Fruit fly (Drosophila melanogaster): ENCODE measurements around the gene PVRAP.
A peak's percentile ranks its signal among the peaks of the same experiment; 100 is the strongest.

Gene PVRAP

DNA sequence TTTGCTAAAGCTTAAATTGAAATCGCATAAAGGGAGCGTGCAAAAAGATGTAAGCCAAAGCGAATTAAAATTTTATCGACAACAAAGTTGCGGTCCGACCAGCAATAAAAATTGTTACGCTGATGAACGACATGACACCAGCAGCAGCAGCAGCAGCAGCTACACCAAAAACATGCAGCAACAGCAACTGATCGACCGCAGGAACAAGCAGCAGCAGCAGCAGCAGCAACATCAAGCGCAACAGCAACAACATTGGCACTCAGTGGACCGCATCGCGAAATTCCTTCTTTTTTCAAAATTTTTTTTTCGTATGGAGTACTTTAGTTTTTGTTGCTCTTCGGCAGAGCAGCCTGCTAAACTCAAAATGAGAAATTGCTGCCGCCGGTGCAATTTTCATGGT, 42.1 kb upstream of the PVRAP start:
- no peak for TF ChIP-seq CG14014 (GFP tag; IDR thresholded peaks at IDR 0.05)
- no peak for TF ChIP-seq PHDP (tag; optimal IDR thresholded peaks at IDR 0.05)
- TF ChIP-seq D (optimal IDR thresholded peaks at IDR 0.05) = no peak
- no peak for TF ChIP-seq D (GFP tag; optimal IDR thresholded peaks at IDR 0.05)
- no peak for TF ChIP-seq CG31441 (GFP tag; IDR thresholded peaks at IDR 0.05)
- no peak for TF ChIP-seq Atf6 (GFP tag; IDR thresholded peaks at IDR 0.05)
- TF ChIP-seq Dad (GFP tag; optimal IDR thresholded peaks at IDR 0.05) = no peak
- TF ChIP-seq CG34224 (GFP tag; IDR thresholded peaks at IDR 0.05; ENCODE audit: partially characterized antibody) = no peak
- no peak for TF ChIP-seq CG13775 (GFP tag; optimal IDR thresholded peaks at IDR 0.05)
- no peak for TF ChIP-seq usp (GFP tag; optimal IDR thresholded peaks at IDR 0.05)
- no peak for TF ChIP-seq CG34376 (GFP tag; optimal IDR thresholded peaks at IDR 0.05)
- TF ChIP-seq phol (tag; optimal IDR thresholded peaks at IDR 0.05) = no peak

DNA sequence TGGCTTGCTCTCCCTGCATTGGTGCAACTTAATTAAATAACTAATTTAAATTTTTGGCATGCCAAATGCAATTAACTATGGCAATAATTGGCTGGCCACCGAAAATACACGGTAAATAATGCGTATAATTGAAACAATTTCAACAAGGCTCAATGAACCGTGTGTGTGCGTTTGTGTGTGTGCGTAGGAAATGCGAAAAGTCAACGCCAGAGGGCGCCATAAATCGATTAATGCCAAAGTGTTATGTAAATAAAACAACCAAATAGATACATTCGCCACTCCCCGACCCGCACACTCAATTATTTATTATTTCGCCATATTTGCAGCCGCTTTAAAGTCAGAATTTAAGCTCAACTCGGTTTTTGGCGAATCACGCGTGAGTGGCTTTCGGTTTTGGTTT, 39.8 kb upstream of the PVRAP start:
- TF ChIP-seq Ets65A (GFP tag) = peak; percentile 61
- peak; percentile 73 for TF ChIP-seq CTCF (GFP tag; optimal IDR thresholded peaks at IDR 0.05)
- no peak for TF ChIP-seq dmrt11E (tag; optimal IDR thresholded peaks at IDR 0.05)
- TF ChIP-seq tll (GFP tag; optimal IDR thresholded peaks at IDR 0.05) = peak in 1 of 2 experiments; percentile 20
- TF ChIP-seq sens (GFP tag) = peak; percentile 32
- TF ChIP-seq disco-r (GFP tag; optimal IDR thresholded peaks at IDR 0.05) = no peak
- TF ChIP-seq onecut (GFP tag; IDR thresholded peaks at IDR 0.05) = 0 out of 2 replicates have a peak, but pooled peaks have one; percentile 6

DNA sequence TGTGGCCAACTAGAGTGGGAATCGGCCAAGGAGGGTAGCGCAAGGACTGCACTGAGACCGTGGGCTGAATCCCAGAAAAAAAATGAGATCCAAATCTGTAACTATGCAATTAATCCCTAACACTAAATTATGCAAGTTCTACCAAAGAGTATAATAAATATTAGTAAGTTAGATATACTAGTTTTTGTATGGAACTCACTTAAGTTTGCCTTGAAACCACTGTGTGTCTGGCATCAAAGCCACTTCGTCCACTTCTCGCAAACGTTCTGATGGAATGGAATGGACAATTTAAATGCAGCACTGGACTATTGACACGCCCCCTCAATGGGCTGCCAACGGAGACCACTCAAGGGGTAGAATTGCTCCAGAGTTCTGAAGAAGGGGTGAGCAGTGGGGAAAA, 38.9 kb upstream of the PVRAP start:
- TF ChIP-seq Dp (GFP tag; optimal IDR thresholded peaks at IDR 0.05) = no peak
- TF ChIP-seq sens (GFP tag) = peak; percentile 35
- no peak for TF ChIP-seq CG4730 (GFP tag; IDR thresholded peaks at IDR 0.05)
- TF ChIP-seq Ets65A (GFP tag) = peak; percentile 33

DNA sequence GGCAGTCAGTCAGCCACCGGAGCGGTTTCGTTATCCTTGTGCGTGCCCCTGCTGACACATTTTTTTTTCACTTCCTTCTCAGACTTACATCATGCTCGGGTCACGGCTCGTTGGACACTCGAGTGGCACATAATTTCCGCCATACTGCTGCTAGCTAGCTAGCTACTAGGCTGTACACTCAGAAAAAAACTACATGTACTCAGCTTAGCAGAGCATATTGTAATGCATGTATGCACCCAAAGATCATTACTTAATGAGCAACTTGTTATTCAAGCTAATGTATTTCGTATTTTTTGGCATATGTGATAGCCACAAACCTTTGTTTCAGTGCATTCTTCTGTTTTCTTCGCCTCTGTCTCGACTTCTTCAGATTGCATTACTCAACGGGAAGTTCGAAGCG, 32.6 kb upstream of the PVRAP start:
- TF ChIP-seq dm (GFP tag; optimal IDR thresholded peaks at IDR 0.05) (no peak), CG7839 (tag; optimal IDR thresholded peaks at IDR 0.05) (peak; percentile 1), Rfx (GFP tag; IDR thresholded peaks at IDR 0.05) (0 out of 2 replicates have a peak, but pooled peaks have one; percentile 5), CG1603 (tag; optimal IDR thresholded peaks at IDR 0.05) (peak; percentile 32), CTCF (GFP tag; optimal IDR thresholded peaks at IDR 0.05) (no peak), Xrp1 (GFP tag; IDR thresholded peaks at IDR 0.05) (peak; percentile 58; the same call in 1 of the 2 replicates), Antp (GFP tag; optimal IDR thresholded peaks at IDR 0.05) (no peak), CG32772 (GFP tag; IDR thresholded peaks at IDR 0.05) (0 out of 2 replicates have a peak, but pooled peaks have one; percentile 14), stc (GFP tag; IDR thresholded peaks at IDR 0.05) (no peak), p53 (GFP tag; optimal IDR thresholded peaks at IDR 0.05) (no peak), Mrtf (GFP tag; IDR thresholded peaks at IDR 0.05) (no peak), exex (tag; optimal IDR thresholded peaks at IDR 0.05) (no peak), bsh (GFP tag; optimal IDR thresholded peaks at IDR 0.05) (peak in 1 of 2 experiments; percentile 25), CG7271 (tag; optimal IDR thresholded peaks at IDR 0.05) (no peak), dmrt11E (tag; optimal IDR thresholded peaks at IDR 0.05) (peak; percentile 29), CG10654 (GFP tag; optimal IDR thresholded peaks at IDR 0.05) (no peak), Hr39 (optimal IDR thresholded peaks at IDR 0.05) (no peak), Optix (GFP tag; IDR thresholded peaks at IDR 0.05) (no peak), hkb (optimal IDR thresholded peaks at IDR 0.05) (no peak), hkb (GFP tag; IDR thresholded peaks at IDR 0.05) (no peak), Aef1 (GFP tag; IDR thresholded peaks at IDR 0.05) (no peak), CG2712 (tag; optimal IDR thresholded peaks at IDR 0.05) (peak; percentile 19), CG3065 (GFP tag; optimal IDR thresholded peaks at IDR 0.05) (no peak), nerfin-1 (tag; optimal IDR thresholded peaks at IDR 0.05) (no peak), crc (GFP tag; optimal IDR thresholded peaks at IDR 0.05) (no peak), sug (tag; optimal IDR thresholded peaks at IDR 0.05) (no peak), CG6689 (GFP tag; IDR thresholded peaks at IDR 0.05) (peak; percentile 47; the same call in 1 of the 2 replicates), CG31365 (tag; optimal IDR thresholded peaks at IDR 0.05) (no peak), repo (GFP tag; optimal IDR thresholded peaks at IDR 0.05) (no peak), sens (GFP tag) (peak; percentile 82), CG10209 (GFP tag; optimal IDR thresholded peaks at IDR 0.05) (no peak)

Measured in whole organism, embryonic.